Fruit fly (Drosophila melanogaster) whole organism, embryonic: ENCODE results near the gene CG14100.

Experiments used
- Ada2b ChIP-seq: fragments of 200-800 bp; sonication (Bioruptor generic); IDR thresholded peaks from 2 replicates; pipeline ENCODE4 v1.3.6; 2022; ENCODE audit warnings: missing biosample characterization, missing genetic modification characterization
- Antp ChIP-seq: fragments of 200-800 bp; sonication (Bioruptor generic); optimal IDR thresholded peaks from 3 replicates; lab custom pipeline; 2016; ENCODE audit warnings: missing biosample characterization, missing genetic modification characterization
- CG12391 ChIP-seq: fragments of 200-800 bp; sonication (Bioruptor generic); optimal IDR thresholded peaks from 3 replicates; lab custom pipeline; 2018; ENCODE audit warnings: missing biosample characterization, mild to moderate bottlenecking, missing genetic modification characterization, moderate library complexity
- CG12942 ChIP-seq: fragments of 200-800 bp; sonication (Bioruptor generic); optimal IDR thresholded peaks from 3 replicates; lab custom pipeline; 2016; ENCODE audit warnings: missing biosample characterization, missing genetic modification characterization
- CG15073 ChIP-seq: fragments of 200-800 bp; sonication (Bioruptor generic); optimal IDR thresholded peaks from 2 replicates; lab custom pipeline; 2016; ENCODE audit warnings: missing biosample characterization, missing genetic modification characterization
- CG15514 ChIP-seq: fragments of 200-800 bp; sonication (Bioruptor generic); optimal IDR thresholded peaks from 3 replicates; lab custom pipeline; 2017; ENCODE audit warnings: missing biosample characterization, missing genetic modification characterization, mild to moderate bottlenecking, moderate library complexity, missing genetic modification reagents
- CG15601 ChIP-seq: fragments of 200-800 bp; sonication (Bioruptor generic); optimal IDR thresholded peaks from 3 replicates; lab custom pipeline; 2019; ENCODE audit warnings: missing biosample characterization, mild to moderate bottlenecking, missing genetic modification characterization, moderate library complexity
- CG1602 ChIP-seq: fragments of 200-800 bp; sonication (Bioruptor generic); optimal IDR thresholded peaks from 3 replicates; lab custom pipeline; 2016; ENCODE audit warnings: missing biosample characterization, missing genetic modification characterization
- CG1603 ChIP-seq: fragments of 200-800 bp; sonication (Bioruptor generic); optimal IDR thresholded peaks from 2 replicates; lab custom pipeline; 2019; ENCODE audit warnings: missing biosample characterization, mild to moderate bottlenecking, missing genetic modification characterization, moderate library complexity
- CG18011 ChIP-seq: fragments of 200-800 bp; sonication (Bioruptor generic); optimal IDR thresholded peaks from 2 replicates; lab custom pipeline; 2017; ENCODE audit warnings: missing biosample characterization, missing genetic modification characterization, mild to moderate bottlenecking, moderate library complexity, missing genotype
- CG18476 ChIP-seq: fragments of 200-800 bp; sonication (Bioruptor generic); optimal IDR thresholded peaks from 2 replicates; lab custom pipeline; 2016; ENCODE audit warnings: missing biosample characterization, mild to moderate bottlenecking, missing genetic modification characterization
- CG18619 ChIP-seq: fragments of 200-800 bp; sonication (Bioruptor generic); optimal IDR thresholded peaks from 3 replicates; lab custom pipeline; 2017; ENCODE audit warnings: missing biosample characterization, mild to moderate bottlenecking, missing genetic modification characterization
- CG2875 ChIP-seq: fragments of 200-800 bp; sonication (Bioruptor generic); optimal IDR thresholded peaks from 2 replicates; lab custom pipeline; 2017; ENCODE audit warnings: missing biosample characterization, mild to moderate bottlenecking, missing genetic modification characterization, missing genetic modification reagents
- CG3163 ChIP-seq: fragments of 200-800 bp; sonication (Bioruptor generic); optimal IDR thresholded peaks from 3 replicates; lab custom pipeline; 2016; ENCODE audit warnings: missing biosample characterization, missing genetic modification characterization
- CG3838 ChIP-seq: fragments of 200-800 bp; sonication (Bioruptor generic); optimal IDR thresholded peaks from 3 replicates; lab custom pipeline; 2016; ENCODE audit warnings: missing biosample characterization, missing genetic modification characterization
- CG4282 ChIP-seq: fragments of 200-800 bp; sonication (Bioruptor generic); optimal IDR thresholded peaks from 2 replicates; lab custom pipeline; 2016; ENCODE audit warnings: missing biosample characterization, missing genetic modification characterization
- CG4404 ChIP-seq: fragments of 200-800 bp; sonication (Bioruptor generic); IDR thresholded peaks from 2 replicates; pipeline ENCODE4 v1.3.6; 2022; ENCODE audit warnings: missing biosample characterization, missing genetic modification characterization
- CG4854 ChIP-seq: fragments of 200-800 bp; sonication (Bioruptor generic); optimal IDR thresholded peaks from 2 replicates; lab custom pipeline; 2016; ENCODE audit warnings: missing biosample characterization, missing genetic modification characterization, inconsistent platforms
- CG6254 ChIP-seq: fragments of 200-800 bp; sonication (Bioruptor generic); optimal IDR thresholded peaks from 3 replicates; lab custom pipeline; 2017; ENCODE audit warnings: mild to moderate bottlenecking, missing biosample characterization, missing genetic modification reagents, missing genetic modification characterization
- CG6813 ChIP-seq: fragments of 200-800 bp; sonication (Bioruptor generic); optimal IDR thresholded peaks from 2 replicates; lab custom pipeline; 2017; ENCODE audit warnings: missing biosample characterization, missing genetic modification characterization, mild to moderate bottlenecking, moderate library complexity, missing genetic modification reagents
- CG6854 ChIP-seq: fragments of 200-800 bp; sonication (Bioruptor generic); optimal IDR thresholded peaks from 3 replicates; lab custom pipeline; 2017; ENCODE audit warnings: missing biosample characterization, mild to moderate bottlenecking, missing genetic modification characterization
- CG7963 ChIP-seq: fragments of 200-800 bp; sonication (Bioruptor generic); IDR thresholded peaks from 3 replicates; pipeline ENCODE4 v1.3.6; 2022; ENCODE audit warnings: missing biosample characterization, missing genetic modification characterization; ENCODE audit not compliant: partially characterized antibody
- CG8388 ChIP-seq: fragments of 200-800 bp; sonication (Bioruptor generic); optimal IDR thresholded peaks from 2 replicates; lab custom pipeline; 2019; ENCODE audit warnings: missing biosample characterization, mild to moderate bottlenecking, missing genetic modification characterization, moderate library complexity
- CG9727 ChIP-seq: fragments of 200-800 bp; sonication (Bioruptor generic); optimal IDR thresholded peaks from 3 replicates; lab custom pipeline; 2017; ENCODE audit warnings: missing biosample characterization, mild to moderate bottlenecking, missing genetic modification characterization
- CG9876 ChIP-seq: fragments of 200-800 bp; sonication (Bioruptor generic); optimal IDR thresholded peaks from 2 replicates; lab custom pipeline; 2016; ENCODE audit warnings: missing biosample characterization, missing genetic modification characterization
- Lim3 ChIP-seq: fragments of 200-800 bp; sonication (Bioruptor generic); IDR thresholded peaks from 2 replicates; pipeline ENCODE4 v1.3.6; 2022; ENCODE audit warnings: missing biosample characterization, missing genetic modification characterization
- Mes4 ChIP-seq: fragments of 200-800 bp; sonication (Bioruptor generic); optimal IDR thresholded peaks from 2 replicates; lab custom pipeline; 2016; ENCODE audit warnings: missing biosample characterization, missing genetic modification characterization
- Poxn ChIP-seq: fragments of 200-800 bp; sonication (Bioruptor generic); IDR thresholded peaks from 2 replicates; pipeline ENCODE4 v1.3.6; 2022; ENCODE audit warnings: missing biosample characterization, missing genetic modification characterization
- Vsx1 ChIP-seq: fragments of 200-800 bp; sonication (Bioruptor generic); optimal IDR thresholded peaks from 2 replicates; lab custom pipeline; 2017; ENCODE audit warnings: missing biosample characterization, mild to moderate bottlenecking, missing genetic modification characterization, missing genetic modification reagents
- YL-1 ChIP-seq: fragments of 200-800 bp; sonication (Bioruptor generic); optimal IDR thresholded peaks from 3 replicates; lab custom pipeline; 2017; ENCODE audit warnings: missing biosample characterization, mild to moderate bottlenecking, missing genetic modification characterization
- ac ChIP-seq: fragments of 200-800 bp; sonication (Bioruptor generic); optimal IDR thresholded peaks from 3 replicates; lab custom pipeline; 2017; ENCODE audit warnings: missing biosample characterization, mild to moderate bottlenecking, missing genetic modification characterization
- ap ChIP-seq: fragments of 200-800 bp; sonication (Bioruptor generic); IDR thresholded peaks from 2 replicates; pipeline ENCODE4 v1.3.6; 2022; ENCODE audit warnings: missing biosample characterization, missing genetic modification characterization
- ash1 ChIP-seq: fragments of 200-800 bp; sonication (Bioruptor generic); optimal IDR thresholded peaks from 2 replicates; lab custom pipeline; 2018; ENCODE audit warnings: missing biosample characterization, mild to moderate bottlenecking, missing genetic modification characterization
- crp ChIP-seq, 2 experiments: fragments of 200-800 bp; sonication (Bioruptor generic); optimal IDR thresholded peaks; 2 replicates in 1 of 2; 3 replicates in 1 of 2; lab custom pipeline; 2017; ENCODE audit warnings: missing biosample characterization in 2 of 2, missing genetic modification characterization in 2 of 2, mild to moderate bottlenecking in 1 of 2, moderate library complexity in 1 of 2
- dmrt11E ChIP-seq: fragments of 200-800 bp; sonication (Bioruptor generic); optimal IDR thresholded peaks from 3 replicates; lab custom pipeline; 2018; ENCODE audit warnings: missing biosample characterization, mild to moderate bottlenecking, missing genetic modification characterization, moderate library complexity
- fd64A ChIP-seq: fragments of 200-800 bp; sonication (Bioruptor generic); optimal IDR thresholded peaks from 3 replicates; lab custom pipeline; 2018; ENCODE audit warnings: missing biosample characterization, mild to moderate bottlenecking, missing genetic modification characterization
- gcm ChIP-seq: fragments of 200-800 bp; sonication (Bioruptor generic); optimal IDR thresholded peaks from 2 replicates; lab custom pipeline; 2019; ENCODE audit warnings: missing biosample characterization, mild to moderate bottlenecking, missing genetic modification characterization, moderate library complexity
- gsb-n ChIP-seq: fragments of 200-800 bp; sonication (Bioruptor generic); optimal IDR thresholded peaks from 3 replicates; lab custom pipeline; 2018; ENCODE audit warnings: missing biosample characterization, mild to moderate bottlenecking, missing genetic modification characterization
- gt ChIP-seq: fragments of 200-800 bp; sonication (Bioruptor generic); IDR thresholded peaks from 2 replicates; pipeline ENCODE4 v1.3.6; 2022; ENCODE audit warnings: missing biosample characterization, missing genetic modification characterization
- h ChIP-seq: fragments of >200 bp; optimal IDR thresholded peaks from 2 replicates; lab custom pipeline; 2017
- ham ChIP-seq: fragments of 200-800 bp; sonication (Bioruptor generic); IDR thresholded peaks from 2 replicates; pipeline ENCODE4 v1.3.6; 2022; ENCODE audit warnings: missing biosample characterization, missing genetic modification characterization
- klu ChIP-seq: fragments of 200-800 bp; sonication (Bioruptor generic); IDR thresholded peaks from 2 replicates; pipeline ENCODE4 v1.3.6; 2022; ENCODE audit warnings: missing biosample characterization, missing genetic modification characterization
- kni ChIP-seq: fragments of 200-800 bp; sonication (Bioruptor generic); optimal IDR thresholded peaks from 3 replicates; lab custom pipeline; 2017; ENCODE audit warnings: mild to moderate bottlenecking, missing biosample characterization, missing genetic modification reagents, missing genetic modification characterization
- lilli ChIP-seq: fragments of 200-800 bp; sonication (Bioruptor generic); optimal IDR thresholded peaks from 3 replicates; lab custom pipeline; 2016; ENCODE audit warnings: missing biosample characterization, missing genetic modification characterization
- prd ChIP-seq, 3 experiments: fragments of >200 bp in 2 of 3; fragments of 200-800 bp in 1 of 3; sonication (Bioruptor generic) in 1 of 3; optimal IDR thresholded peaks in 2 of 3; IDR thresholded peaks in 1 of 3; 2 replicates in 2 of 3; 3 replicates in 1 of 3; pipeline versions ENCODE4 v1.3.6 to Lab custom; 2017 to 2022; ENCODE audit warnings: missing biosample characterization in 1 of 3, missing genetic modification characterization in 1 of 3
- psq ChIP-seq: fragments of 200-800 bp; sonication (Bioruptor generic); optimal IDR thresholded peaks from 2 replicates; lab custom pipeline; 2017; ENCODE audit warnings: missing biosample characterization, missing genetic modification characterization
- sima ChIP-seq: fragments of 200-800 bp; sonication (Bioruptor generic); optimal IDR thresholded peaks from 2 replicates; lab custom pipeline; 2016; ENCODE audit warnings: missing biosample characterization, missing genetic modification characterization
- sob ChIP-seq: fragments of 200-800 bp; sonication (Bioruptor generic); IDR thresholded peaks from 2 replicates; pipeline ENCODE4 v1.3.6; 2022; ENCODE audit warnings: missing biosample characterization, missing genetic modification characterization

Gene CG14100

DNA sequence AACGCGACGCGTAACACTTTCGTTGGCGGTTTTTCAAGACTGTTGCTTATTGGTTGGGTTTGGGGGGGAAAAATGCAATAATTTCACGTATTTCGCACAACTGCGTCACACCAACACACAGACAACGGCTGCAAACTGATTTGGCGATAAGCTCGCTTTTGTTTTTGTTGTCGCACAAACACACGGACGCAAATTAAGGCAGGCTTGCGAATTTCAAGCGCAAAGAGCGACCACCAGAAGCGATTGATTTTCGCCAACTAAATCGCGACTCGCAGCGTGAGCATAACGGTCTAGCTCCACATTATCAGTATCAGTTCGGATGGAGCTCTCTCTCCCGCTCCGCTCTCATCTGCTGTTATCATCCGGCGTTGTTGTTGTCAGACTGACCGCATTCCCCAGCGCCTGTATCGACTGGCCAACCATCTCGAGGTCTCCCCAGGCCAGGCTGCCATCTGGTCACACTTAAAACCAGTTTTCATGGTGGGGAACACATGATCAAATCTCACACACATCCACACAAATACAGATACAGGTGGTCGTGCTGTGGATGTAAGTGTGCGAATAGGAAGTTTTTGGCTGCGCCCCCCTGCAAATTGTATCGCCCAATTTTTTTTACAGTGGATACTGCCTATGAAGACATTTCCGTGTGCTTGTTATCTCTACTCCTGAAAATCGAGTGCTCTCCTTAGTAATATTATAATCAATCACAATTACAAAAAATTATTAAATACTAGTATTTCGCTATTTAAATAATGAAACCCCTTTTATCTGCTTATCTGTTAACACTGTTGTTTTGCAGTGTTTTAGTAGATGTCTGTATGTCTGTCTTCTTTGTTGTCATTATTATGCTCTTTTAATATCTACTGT lies 42.7 kb upstream of the CG14100 start (continued):
- TF ChIP-seq CG15514 (GFP tag; lab: Kevin White, UChicago): peak; percentile 64
- no peak for TF ChIP-seq CG3163 (GFP tag; lab: Kevin White, UChicago)
- TF ChIP-seq gt (GFP tag; lab: Robert Waterston, UW): no peak
- no peak for TF ChIP-seq YL-1
- TF ChIP-seq CG18476: peak; percentile 20
- peak; percentile 79 for TF ChIP-seq Ada2b (GFP tag; lab: Robert Waterston, UW)
- no peak for TF ChIP-seq dmrt11E (tag; lab: Kevin White, UChicago)
- no peak for TF ChIP-seq CG15601
- peak; percentile 32 for TF ChIP-seq CG18011 (GFP tag; lab: Kevin White, UChicago)
- TF ChIP-seq klu (GFP tag; lab: Robert Waterston, UW): no peak; the same call in 1 of the 2 replicates
- TF ChIP-seq prd (optimal IDR thresholded peaks at IDR 0.05; lab: Kevin White, UChicago): no peak
- TF ChIP-seq prd (GFP tag; IDR thresholded peaks at IDR 0.05; lab: Robert Waterston, UW): peak; percentile 57; the same call in 2 of the 3 replicates
- peak; percentile 42 for TF ChIP-seq psq (GFP tag; lab: Kevin White, UChicago)
- TF ChIP-seq Antp (GFP tag; lab: Kevin White, UChicago): no peak
- TF ChIP-seq kni (GFP tag; lab: Kevin White, UChicago): no peak
- TF ChIP-seq CG4404 (GFP tag; lab: Robert Waterston, UW): 0 out of 2 replicates have a peak, but pooled peaks have one; percentile 12
- TF ChIP-seq CG6254 (GFP tag; lab: Kevin White, UChicago): no peak
- TF ChIP-seq gsb-n (tag; lab: Kevin White, UChicago): no peak
- TF ChIP-seq fd64A (GFP tag; lab: Kevin White, UChicago): no peak
- TF ChIP-seq Lim3 (GFP tag; lab: Robert Waterston, UW): no peak
- TF ChIP-seq sima (GFP tag; lab: Kevin White, UChicago): no peak
- peak; percentile 63 for TF ChIP-seq CG12391 (tag; lab: Kevin White, UChicago)
- TF ChIP-seq CG1603 (tag; lab: Kevin White, UChicago): peak; percentile 28
- TF ChIP-seq CG18619 (GFP tag; lab: Kevin White, UChicago): peak; percentile 16
- peak; percentile 69 for TF ChIP-seq sob (GFP tag; lab: Robert Waterston, UW)
- TF ChIP-seq Poxn (GFP tag; lab: Robert Waterston, UW): peak; percentile 38; the same call in 1 of the 2 replicates
- no peak for TF ChIP-seq CG4282 (GFP tag; lab: Kevin White, UChicago)
- no peak for TF ChIP-seq CG15073 (GFP tag; lab: Kevin White, UChicago)
- TF ChIP-seq lilli (GFP tag; lab: Kevin White, UChicago): peak; percentile 79
- peak; percentile 34; the same call in 1 of the 2 replicates for TF ChIP-seq ap
- TF ChIP-seq ham: no peak
- peak; percentile 22 for TF ChIP-seq ash1 (GFP tag; lab: Kevin White, UChicago)
- peak; percentile 56 for TF ChIP-seq CG6854 (GFP tag; lab: Kevin White, UChicago)
- peak; percentile 70 for TF ChIP-seq CG9727 (GFP tag; lab: Kevin White, UChicago)
- TF ChIP-seq CG6813 (GFP tag; lab: Kevin White, UChicago): peak; percentile 39
- no peak for TF ChIP-seq Mes4 (GFP tag; lab: Kevin White, UChicago)
- TF ChIP-seq h (lab: Kevin White, UChicago): no peak
- 0 out of 3 replicates have a peak, but pooled peaks have one; percentile 11 for TF ChIP-seq CG7963 (GFP tag; lab: Robert Waterston, UW)
- no peak for TF ChIP-seq CG8388 (GFP tag; lab: Kevin White, UChicago)
- TF ChIP-seq CG12942 (GFP tag; lab: Kevin White, UChicago): no peak
- peak in 1 of 2 experiments; percentile 33 for TF ChIP-seq crp (GFP tag; optimal IDR thresholded peaks at IDR 0.05; lab: Kevin White, UChicago)
- peak; percentile 50 for TF ChIP-seq CG1602 (GFP tag; lab: Kevin White, UChicago)
- peak; percentile 48 for TF ChIP-seq CG4854 (GFP tag; lab: Kevin White, UChicago)
- peak; percentile 7 for TF ChIP-seq CG3838 (GFP tag; lab: Kevin White, UChicago)
- TF ChIP-seq gcm (GFP tag; lab: Kevin White, UChicago): peak; percentile 31
- TF ChIP-seq CG9876: no peak
- no peak for TF ChIP-seq ac
- TF ChIP-seq CG2875 (GFP tag; lab: Kevin White, UChicago): no peak
- TF ChIP-seq Vsx1: peak; percentile 3
